Worm (Caenorhabditis elegans): ENCODE measurements around the gene math-38.
A peak's percentile ranks its signal among the peaks of the same experiment; 100 is the strongest.

- TF ChIP-seq skn-1 (tag; optimal IDR thresholded peaks at IDR 0.05) (no peak), ceh-82 (tag; optimal IDR thresholded peaks at IDR 0.05) (no peak), ztf-11 (tag; optimal IDR thresholded peaks at IDR 0.05) (no peak), pqm-1 (tag; optimal IDR thresholded peaks at IDR 0.05) (peak; percentile 92), nhr-6 (tag; optimal IDR thresholded peaks at IDR 0.05) (no peak), pha-4 (GFP tag; IDR thresholded peaks at IDR 0.05) (no peak), pha-4 (tag; optimal IDR thresholded peaks at IDR 0.05) (no peak), madf-5 (GFP tag; IDR thresholded peaks at IDR 0.05) (no peak)
Measured at ce11 chrII:1576772-1577171, 3.0 kb downstream of the math-38 start.

Measured in whole organism, L4 larva.